Worm (Caenorhabditis elegans) whole organism, early embryonic: ENCODE measurements around the gene gei-3.

Experiments
- B0310.2 ChIP-seq: sonication (generic microtip); optimal IDR thresholded peaks from 2 replicates; lab custom pipeline; 2016; ENCODE audit warnings: mild to moderate bottlenecking, missing genetic modification characterization, missing compliant biosample characterization
- hmg-4 ChIP-seq: fragments of 200-800 bp; sonication (Bioruptor generic); optimal IDR thresholded peaks from 2 replicates; lab custom pipeline; 2018; ENCODE audit warnings: mild to moderate bottlenecking, missing genetic modification characterization, missing compliant biosample characterization
- pes-1 ChIP-seq: fragments of 200-800 bp; sonication (Bioruptor generic); IDR thresholded peaks from 2 replicates; pipeline ENCODE4 v1.3.6; 2022; ENCODE audit warnings: missing genetic modification reagents, missing genetic modification characterization, missing compliant biosample characterization

DNA sequence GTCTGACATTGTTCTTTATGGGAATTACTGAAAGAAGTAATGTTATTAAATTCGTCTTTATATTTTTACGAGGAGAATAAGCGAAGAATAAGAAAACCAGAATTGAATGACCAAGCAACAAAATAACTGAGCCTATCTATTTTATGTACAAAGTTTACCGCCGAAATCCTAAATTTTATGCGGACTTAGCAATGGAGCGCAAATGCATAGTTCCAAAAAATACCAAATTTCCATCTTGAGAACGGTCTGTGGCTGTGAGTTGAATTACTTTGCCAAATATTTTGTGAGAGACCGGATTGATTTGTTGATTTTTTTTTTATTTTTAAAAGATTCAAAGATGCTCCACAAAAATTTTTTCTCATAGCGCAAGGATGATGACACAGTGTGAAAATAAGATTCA lies 39.1 kb upstream of the gei-3 start, which contains the start of gene chd-3:
- TF ChIP-seq B0310.2, result no peak
- TF ChIP-seq hmg-4 (GFP tag; lab: Kevin White, UChicago), result no peak
- TF ChIP-seq pes-1 (GFP tag; lab: Robert Waterston, UW), result no peak
